Worm (Caenorhabditis elegans) whole organism, L2 larva: ENCODE measurements around the gene ceh-7.

Source experiments
- F13H6.1 ChIP-seq: sonication (generic microtip); optimal IDR thresholded peaks from 2 replicates; lab custom pipeline; 2016; ENCODE audit warnings: missing genetic modification characterization, missing compliant biosample characterization
- Y55F3AM.14 ChIP-seq: fragments of 200-800 bp; sonication (Bioruptor generic); optimal IDR thresholded peaks from 2 replicates; lab custom pipeline; 2018; ENCODE audit warnings: mild to moderate bottlenecking, missing genetic modification characterization, missing compliant biosample characterization
- ama-1 ChIP-seq: fragments of 150-350 bp; optimal IDR thresholded peaks from 2 replicates; lab custom pipeline; 2018; ENCODE audit warnings: inconsistent platforms
- blmp-1 ChIP-seq: sonication (generic microtip); optimal IDR thresholded peaks from 2 replicates; lab custom pipeline; 2017; ENCODE audit warnings: missing genetic modification characterization, mild to moderate bottlenecking, missing compliant biosample characterization, antibody characterized with exemption, moderate library complexity; ENCODE audit not compliant: insufficient read depth
- ceh-16 ChIP-seq: fragments of 150-350 bp; optimal IDR thresholded peaks from 2 replicates; lab custom pipeline; 2014; ENCODE audit warnings: missing biosample characterization, missing genetic modification characterization
- crh-2 ChIP-seq: sonication (generic microtip); optimal IDR thresholded peaks from 2 replicates; lab custom pipeline; 2017; ENCODE audit warnings: missing biosample characterization, missing genetic modification characterization
- dmd-4 ChIP-seq: sonication (generic microtip); optimal IDR thresholded peaks from 2 replicates; lab custom pipeline; 2017; ENCODE audit warnings: missing biosample characterization, missing genetic modification characterization
- egl-27 ChIP-seq: sonication (generic microtip); optimal IDR thresholded peaks from 3 replicates; lab custom pipeline; 2017; ENCODE audit warnings: missing biosample characterization, missing genetic modification reagents, missing genetic modification characterization
- gmeb-1 ChIP-seq: fragments of 150-350 bp; optimal IDR thresholded peaks from 2 replicates; lab custom pipeline; 2014; ENCODE audit warnings: missing biosample characterization, missing genetic modification characterization
- lin-13 ChIP-seq: fragments of 150-350 bp; optimal IDR thresholded peaks from 2 replicates; lab custom pipeline; 2014; ENCODE audit warnings: missing biosample characterization, missing genetic modification reagents, missing genetic modification characterization
- lin-39 ChIP-seq: fragments of 150-350 bp; optimal IDR thresholded peaks from 2 replicates; lab custom pipeline; 2014; ENCODE audit warnings: missing biosample characterization, missing genetic modification reagents, missing genetic modification characterization
- lsy-2 ChIP-seq, 2 experiments: fragments of 150-350 bp in 1 of 2; sonication (generic microtip) in 1 of 2; optimal IDR thresholded peaks; 2 replicates each; lab custom pipeline; 2014 to 2017; ENCODE audit warnings: missing biosample characterization in 2 of 2, missing genetic modification characterization in 2 of 2
- mab-5 ChIP-seq: fragments of 150-350 bp; optimal IDR thresholded peaks from 2 replicates; lab custom pipeline; 2014; ENCODE audit warnings: missing biosample characterization, missing genetic modification characterization
- mbf-1 ChIP-seq: sonication (generic microtip); optimal IDR thresholded peaks from 2 replicates; lab custom pipeline; 2017; ENCODE audit warnings: missing biosample characterization, missing genetic modification characterization
- mdl-1 ChIP-seq, 2 experiments: fragments of 150-350 bp in 1 of 2; sonication (generic microtip) in 1 of 2; optimal IDR thresholded peaks; 2 replicates each; lab custom pipeline; 2017; ENCODE audit warnings: missing biosample characterization in 2 of 2, missing genetic modification characterization in 2 of 2
- nhr-10 ChIP-seq: sonication (generic microtip); optimal IDR thresholded peaks from 2 replicates; lab custom pipeline; 2017; ENCODE audit warnings: missing biosample characterization, missing genetic modification characterization
- nhr-11 ChIP-seq: fragments of 150-350 bp; optimal IDR thresholded peaks from 2 replicates; lab custom pipeline; 2014; ENCODE audit warnings: missing biosample characterization, missing genetic modification characterization
- nhr-12 ChIP-seq: fragments of 150-350 bp; optimal IDR thresholded peaks from 2 replicates; lab custom pipeline; 2014; ENCODE audit warnings: missing biosample characterization, missing genetic modification characterization
- nhr-129 ChIP-seq: fragments of 150-350 bp; optimal IDR thresholded peaks from 2 replicates; lab custom pipeline; 2014; ENCODE audit warnings: missing biosample characterization, missing genetic modification characterization
- nhr-21 ChIP-seq: fragments of 150-350 bp; optimal IDR thresholded peaks from 2 replicates; lab custom pipeline; 2014; ENCODE audit warnings: missing biosample characterization, missing genetic modification characterization
- nhr-23 ChIP-seq: fragments of 150-350 bp; optimal IDR thresholded peaks from 2 replicates; lab custom pipeline; 2014; ENCODE audit warnings: missing biosample characterization, missing genetic modification reagents, missing genetic modification characterization
- nhr-237 ChIP-seq: fragments of 150-350 bp; optimal IDR thresholded peaks from 2 replicates; lab custom pipeline; 2014; ENCODE audit warnings: missing biosample characterization, missing genetic modification characterization
- nhr-25 ChIP-seq: fragments of 150-350 bp; sonication (generic microtip); optimal IDR thresholded peaks from 3 replicates; lab custom pipeline; 2014; ENCODE audit warnings: missing biosample characterization, missing genetic modification characterization
- nhr-6 ChIP-seq: fragments of 150-350 bp; optimal IDR thresholded peaks from 2 replicates; lab custom pipeline; 2014; ENCODE audit warnings: missing biosample characterization, missing genetic modification characterization
- nhr-77 ChIP-seq: fragments of 150-350 bp; optimal IDR thresholded peaks from 2 replicates; lab custom pipeline; 2014; ENCODE audit warnings: missing biosample characterization, missing genetic modification characterization
- peb-1 ChIP-seq: fragments of 150-350 bp; optimal IDR thresholded peaks from 2 replicates; lab custom pipeline; 2014; ENCODE audit warnings: missing biosample characterization, missing genetic modification characterization
- sem-4 ChIP-seq: fragments of 150-350 bp; optimal IDR thresholded peaks from 2 replicates; lab custom pipeline; 2014; ENCODE audit warnings: missing biosample characterization, missing genetic modification reagents, missing genetic modification characterization
- skn-1 ChIP-seq: sonication (generic microtip); optimal IDR thresholded peaks from 2 replicates; lab custom pipeline; 2017; ENCODE audit warnings: missing biosample characterization, missing genetic modification characterization
- sma-9 ChIP-seq, 2 experiments: fragments of 150-350 bp in 1 of 2; sonication (generic microtip) in 1 of 2; optimal IDR thresholded peaks; 2 replicates each; lab custom pipeline; 2014 to 2016; ENCODE audit warnings: missing genetic modification characterization in 2 of 2, mild to moderate bottlenecking in 1 of 2, missing biosample characterization in 1 of 2, missing compliant biosample characterization in 1 of 2, missing genetic modification reagents in 1 of 2, moderate library complexity in 1 of 2
- zag-1 ChIP-seq: fragments of 150-350 bp; optimal IDR thresholded peaks from 2 replicates; lab custom pipeline; 2014; ENCODE audit warnings: missing biosample characterization, missing genetic modification characterization
- ztf-1 ChIP-seq: fragments of 200-800 bp; sonication (Bioruptor generic); conservative IDR thresholded peaks from 2 replicates; pipeline ENCODE4 v1.3.6; 2022; ENCODE audit warnings: missing genetic modification characterization, missing compliant biosample characterization
- ztf-11 ChIP-seq: sonication (generic microtip); optimal IDR thresholded peaks from 2 replicates; lab custom pipeline; 2017; ENCODE audit warnings: missing biosample characterization, missing genetic modification characterization
- ztf-4 ChIP-seq: fragments of 150-350 bp; optimal IDR thresholded peaks from 2 replicates; lab custom pipeline; 2014; ENCODE audit warnings: missing biosample characterization, missing genetic modification characterization

ceh-7 gene

ce11 chrII:8747246-8747938 is 43.8 kb upstream of the ceh-7 start (continued):
- TF ChIP-seq sma-9 (GFP tag; optimal IDR thresholded peaks at IDR 0.05; lab: Kevin White, UChicago) = peak; percentile 73
- TF ChIP-seq sma-9 (tag; optimal IDR thresholded peaks at IDR 0.05; lab: Kevin White, UChicago) = no peak
- peak; percentile 48 for TF ChIP-seq F13H6.1 (tag; lab: Kevin White, UChicago)
- TF ChIP-seq mab-5 (tag; lab: Kevin White, UChicago) = no peak
- TF ChIP-seq mbf-1 = no peak
- peak; percentile 1 for TF ChIP-seq nhr-6 (tag; lab: Kevin White, UChicago)
- TF ChIP-seq nhr-11 = no peak
- TF ChIP-seq dmd-4 (tag; lab: Kevin White, UChicago) = no peak
- no peak for TF ChIP-seq blmp-1 (tag; lab: Kevin White, UChicago)

ce11 chrII:8746298-8746775 is 42.7 kb upstream of the ceh-7 start:
- TF ChIP-seq ztf-1 (no peak), sem-4 (tag; lab: Kevin White, UChicago) (peak; percentile 56), nhr-25 (tag; lab: Kevin White, UChicago) (peak; percentile 25), ama-1 (lab: Kevin White, UChicago) (peak; percentile 52)

ce11 chrII:8745449-8746297 is 42.0 kb upstream of the ceh-7 start:
- TF ChIP-seq mdl-1 (tag; optimal IDR thresholded peaks at IDR 0.05; lab: Kevin White, UChicago) (no peak), nhr-25 (tag; lab: Kevin White, UChicago) (no peak), mab-5 (tag; lab: Kevin White, UChicago) (no peak), nhr-6 (tag; lab: Kevin White, UChicago) (no peak), lin-13 (GFP tag; lab: Kevin White, UChicago) (peak; percentile 37), egl-27 (tag; lab: Kevin White, UChicago) (no peak), lsy-2 (tag; optimal IDR thresholded peaks at IDR 0.05; lab: Kevin White, UChicago) (peak in 1 of 2 experiments; percentile 20), crh-2 (tag; lab: Kevin White, UChicago) (no peak), nhr-23 (tag; lab: Kevin White, UChicago) (no peak), ama-1 (lab: Kevin White, UChicago) (peak; percentile 4)

- TF ChIP-seq ama-1 (lab: Kevin White, UChicago) = peak; percentile 91
- peak; percentile 35 for TF ChIP-seq ztf-4 (tag; lab: Kevin White, UChicago)
- TF ChIP-seq sma-9 (GFP tag; optimal IDR thresholded peaks at IDR 0.05; lab: Kevin White, UChicago) = peak; percentile 75
- no peak for TF ChIP-seq sma-9 (tag; optimal IDR thresholded peaks at IDR 0.05; lab: Kevin White, UChicago)
- no peak for TF ChIP-seq Y55F3AM.14 (GFP tag; lab: Kevin White, UChicago)
- peak; percentile 33 to 47 for TF ChIP-seq mdl-1 (tag; optimal IDR thresholded peaks at IDR 0.05; lab: Kevin White, UChicago)
- peak in 1 of 2 experiments; percentile 23 for TF ChIP-seq lsy-2 (tag; optimal IDR thresholded peaks at IDR 0.05; lab: Kevin White, UChicago)
- no peak for TF ChIP-seq nhr-237 (tag; lab: Kevin White, UChicago)
- peak; percentile 72 for TF ChIP-seq nhr-129
- peak; percentile 39 for TF ChIP-seq crh-2 (tag; lab: Kevin White, UChicago)
- TF ChIP-seq F13H6.1 (tag; lab: Kevin White, UChicago) = peak; percentile 29
- no peak for TF ChIP-seq nhr-23 (tag; lab: Kevin White, UChicago)
- TF ChIP-seq nhr-21 (tag; lab: Kevin White, UChicago) = peak; percentile 22
- peak; percentile 36 for TF ChIP-seq sem-4 (tag; lab: Kevin White, UChicago)
- peak; percentile 2 for TF ChIP-seq nhr-25 (tag; lab: Kevin White, UChicago)
Measured at ce11 chrII:8744555-8745448, 41.2 kb upstream of the ceh-7 start.

ce11 chrII:8743379-8744173 is 39.9 kb upstream of the ceh-7 start, which contains the start of gene mak-1:
Gene mak-1 (plus strand): TSS chrII:8744071.
- TF ChIP-seq nhr-6 (tag; lab: Kevin White, UChicago) = no peak
- peak; percentile 19 for TF ChIP-seq gmeb-1 (tag; lab: Kevin White, UChicago)
- TF ChIP-seq zag-1 (tag; lab: Kevin White, UChicago) = no peak
- no peak for TF ChIP-seq peb-1 (tag; lab: Kevin White, UChicago)
- no peak for TF ChIP-seq ztf-11 (tag; lab: Kevin White, UChicago)
- no peak for TF ChIP-seq Y55F3AM.14 (GFP tag; lab: Kevin White, UChicago)
- no peak for TF ChIP-seq nhr-11
- peak; percentile 51 for TF ChIP-seq F13H6.1 (tag; lab: Kevin White, UChicago)
- no peak for TF ChIP-seq lin-39 (tag; lab: Kevin White, UChicago)
- no peak for TF ChIP-seq nhr-10 (tag; lab: Kevin White, UChicago)
- TF ChIP-seq mab-5 (tag; lab: Kevin White, UChicago) = no peak
- TF ChIP-seq nhr-12 (tag; lab: Kevin White, UChicago) = no peak
- no peak for TF ChIP-seq ztf-1
- TF ChIP-seq mbf-1 = no peak
- TF ChIP-seq ztf-4 (tag; lab: Kevin White, UChicago) = no peak
- no peak for TF ChIP-seq skn-1 (tag; lab: Kevin White, UChicago)
- TF ChIP-seq nhr-77 (tag; lab: Kevin White, UChicago) = no peak
- TF ChIP-seq egl-27 (tag; lab: Kevin White, UChicago) = no peak
- TF ChIP-seq sem-4 (tag; lab: Kevin White, UChicago) = no peak
- TF ChIP-seq ceh-16 (tag; lab: Kevin White, UChicago) = no peak
- no peak for TF ChIP-seq nhr-23 (tag; lab: Kevin White, UChicago)
